Fruit fly (Drosophila melanogaster) whole organism, adult: ENCODE data around the gene cav.

Experiments used
- CG14711 ChIP-seq: fragments of 200-800 bp; sonication (Bioruptor generic); optimal IDR thresholded peaks from 2 replicates; lab custom pipeline; 2018; ENCODE audit warnings: missing biosample characterization, mild to moderate bottlenecking, missing genetic modification characterization, moderate library complexity
- CG33017 ChIP-seq: fragments of 200-800 bp; sonication (Bioruptor generic); optimal IDR thresholded peaks from 2 replicates; lab custom pipeline; 2018; ENCODE audit warnings: missing biosample characterization, mild to moderate bottlenecking, missing genetic modification characterization, moderate library complexity
- CG5204 ChIP-seq: fragments of 200-800 bp; sonication (Bioruptor generic); optimal IDR thresholded peaks from 2 replicates; lab custom pipeline; 2016; ENCODE audit warnings: missing biosample characterization, missing genetic modification characterization
- CG7101 ChIP-seq: fragments of 200-800 bp; sonication (Bioruptor generic); optimal IDR thresholded peaks from 2 replicates; lab custom pipeline; 2018; ENCODE audit warnings: missing biosample characterization, mild to moderate bottlenecking, missing genetic modification characterization, moderate library complexity
- Clk ChIP-seq: fragments of 200-800 bp; sonication (Bioruptor generic); optimal IDR thresholded peaks from 2 replicates; lab custom pipeline; 2017; ENCODE audit warnings: missing biosample characterization, missing genetic modification characterization
- Crg-1 ChIP-seq: fragments of 200-800 bp; sonication (Bioruptor generic); optimal IDR thresholded peaks from 2 replicates; lab custom pipeline; 2016; ENCODE audit warnings: missing biosample characterization, missing genetic modification characterization
- cic ChIP-seq: fragments of 200-800 bp; sonication (Bioruptor generic); optimal IDR thresholded peaks from 2 replicates; lab custom pipeline; 2017; ENCODE audit warnings: missing biosample characterization, mild to moderate bottlenecking, missing genetic modification characterization, moderate library complexity

- TF ChIP-seq CG33017 (tag; lab: Kevin White, UChicago) (no peak), cic (GFP tag; lab: Kevin White, UChicago) (no peak), CG5204 (GFP tag; lab: Kevin White, UChicago) (no peak), Crg-1 (GFP tag; lab: Kevin White, UChicago) (no peak), CG7101 (tag; lab: Kevin White, UChicago) (no peak), Clk (GFP tag; lab: Kevin White, UChicago) (no peak), CG14711 (tag; lab: Kevin White, UChicago) (no peak)
Measured at dm6 chr3R:24234162-24234529, 13.2 kb downstream of the cav start.
